Worm (Caenorhabditis elegans): ENCODE data around the gene F52B10.3.

ce11 chrX:2909227-2909626, 11.1 kb upstream of the F52B10.3 start, which contains the start of gene nmy-1:
- TF ChIP-seq nfya-1 (tag; optimal IDR thresholded peaks at IDR 0.05; ENCODE audit: insufficient read depth) (no peak), skn-1 (tag; optimal IDR thresholded peaks at IDR 0.05) (no peak), pha-4 (tag; optimal IDR thresholded peaks at IDR 0.05) (no peak), nhr-237 (tag; optimal IDR thresholded peaks at IDR 0.05) (no peak), nhr-77 (tag; optimal IDR thresholded peaks at IDR 0.05) (no peak), pqm-1 (tag; optimal IDR thresholded peaks at IDR 0.05) (no peak)

Data from whole organism, L3 larva.